Worm (Caenorhabditis elegans): ENCODE results near the gene Y66D12A.8.

Y66D12A.8 gene

ce11 chrIII:11573921-11574320 lies at the start of gene Y66D12A.8:
TSS of gene Y66D12A.8 (plus strand) at chrIII:11574221.
- TF ChIP-seq nhr-76 (tag; optimal IDR thresholded peaks at IDR 0.05) (no peak), egl-5 (tag; optimal IDR thresholded peaks at IDR 0.05) (no peak), ztf-11 (tag; optimal IDR thresholded peaks at IDR 0.05) (no peak), nhr-12 (tag; optimal IDR thresholded peaks at IDR 0.05) (no peak), unc-39 (tag; optimal IDR thresholded peaks at IDR 0.05) (no peak), lsy-12 (tag; optimal IDR thresholded peaks at IDR 0.05) (no peak), zag-1 (tag; optimal IDR thresholded peaks at IDR 0.05) (no peak)

ce11 chrIII:11526396-11526795 lies 47.6 kb upstream of the Y66D12A.8 start, which contains the start of gene xpb-1:
TSS of gene xpb-1 (plus strand) at chrIII:11526657.
- TF ChIP-seq lin-15B (tag; optimal IDR thresholded peaks at IDR 0.05) (peak; percentile 44), zag-1 (tag; optimal IDR thresholded peaks at IDR 0.05) (no peak), snpc-4 (tag; optimal IDR thresholded peaks at IDR 0.05) (no peak), ZK546.5 (tag; optimal IDR thresholded peaks at IDR 0.05) (no peak), nfya-1 (tag; optimal IDR thresholded peaks at IDR 0.05; ENCODE audit: insufficient read depth) (peak; percentile 20), hmg-11 (tag; optimal IDR thresholded peaks at IDR 0.05) (peak; percentile 29), pqm-1 (tag; optimal IDR thresholded peaks at IDR 0.05) (no peak), ceh-9 (tag; optimal IDR thresholded peaks at IDR 0.05) (no peak), nhr-23 (tag; optimal IDR thresholded peaks at IDR 0.05) (peak; percentile 7), pha-4 (tag; optimal IDR thresholded peaks at IDR 0.05) (peak; percentile 13)

- no peak for TF ChIP-seq lsy-12 (tag; optimal IDR thresholded peaks at IDR 0.05)
- no peak for TF ChIP-seq nhr-237 (tag; optimal IDR thresholded peaks at IDR 0.05)
- TF ChIP-seq nhr-76 (tag; optimal IDR thresholded peaks at IDR 0.05) = no peak
- TF ChIP-seq mdl-1 (tag; optimal IDR thresholded peaks at IDR 0.05) = no peak
- no peak for TF ChIP-seq jun-1 (tag; optimal IDR thresholded peaks at IDR 0.05)
- TF ChIP-seq unc-39 (tag; optimal IDR thresholded peaks at IDR 0.05) = no peak
- no peak for TF ChIP-seq nhr-77 (tag; optimal IDR thresholded peaks at IDR 0.05)
- TF ChIP-seq nhr-11 (tag; optimal IDR thresholded peaks at IDR 0.05) = no peak
- no peak for TF ChIP-seq unc-62 (GFP tag; optimal IDR thresholded peaks at IDR 0.05)
- no peak for TF ChIP-seq nhr-25 (tag; optimal IDR thresholded peaks at IDR 0.05)
- no peak for TF ChIP-seq elt-2 (tag; optimal IDR thresholded peaks at IDR 0.05)
- no peak for TF ChIP-seq sea-2 (GFP tag; optimal IDR thresholded peaks at IDR 0.05)
- TF ChIP-seq ztf-4 (tag; optimal IDR thresholded peaks at IDR 0.05) = no peak
- no peak for TF ChIP-seq zag-1 (tag; optimal IDR thresholded peaks at IDR 0.05)
- no peak for TF ChIP-seq ceh-16 (tag; optimal IDR thresholded peaks at IDR 0.05)
Observed at ce11 chrIII:11534624-11535079, 39.4 kb upstream of the Y66D12A.8 start, which contains the start of gene nrps-1. TSS of gene nrps-1 (plus strand) at chrIII:11534674.

ce11 chrIII:11535453-11535852 lies 38.6 kb upstream of the Y66D12A.8 start:
- TF ChIP-seq nhr-67 (tag; optimal IDR thresholded peaks at IDR 0.05) (no peak), fkh-10 (GFP tag; optimal IDR thresholded peaks at IDR 0.05) (no peak), aly-2 (tag; optimal IDR thresholded peaks at IDR 0.05) (no peak), egl-5 (tag; optimal IDR thresholded peaks at IDR 0.05) (no peak), ama-1 (optimal IDR thresholded peaks at IDR 0.05) (no peak)

ce11 chrIII:11544947-11545346 lies 29.1 kb upstream of the Y66D12A.8 start:
- TF ChIP-seq sea-2 (GFP tag; optimal IDR thresholded peaks at IDR 0.05) = no peak
- TF ChIP-seq jun-1 (tag; optimal IDR thresholded peaks at IDR 0.05) = no peak
- TF ChIP-seq daf-12 (tag; optimal IDR thresholded peaks at IDR 0.05) = no peak
- TF ChIP-seq R02D3.7 (tag; optimal IDR thresholded peaks at IDR 0.05) = no peak
- no peak for TF ChIP-seq aly-2 (tag; optimal IDR thresholded peaks at IDR 0.05)
- no peak for TF ChIP-seq ztf-4 (tag; optimal IDR thresholded peaks at IDR 0.05)
- TF ChIP-seq egl-27 (tag; optimal IDR thresholded peaks at IDR 0.05) = no peak

ce11 chrIII:11548070-11548469 lies 26.0 kb upstream of the Y66D12A.8 start, which contains the start of gene Y66D12A.13:
TSS of gene Y66D12A.13 (plus strand) at chrIII:11548370.
- peak; percentile 23 for TF ChIP-seq elt-2 (tag; optimal IDR thresholded peaks at IDR 0.05)
- no peak for TF ChIP-seq aly-2 (tag; optimal IDR thresholded peaks at IDR 0.05)
